Worm (Caenorhabditis elegans) whole organism, young adult: Measurements from ENCODE around the gene R08C7.11.

Experiments
- B0019.2 ChIP-seq: fragments of 200-800 bp; sonication (Bioruptor generic); conservative IDR thresholded peaks from 2 replicates; pipeline ENCODE4 v1.3.6; 2022; ENCODE audit warnings: missing genetic modification reagents, missing genetic modification characterization, missing compliant biosample characterization
- B0035.1 ChIP-seq: sonication (generic microtip); optimal IDR thresholded peaks from 2 replicates; lab custom pipeline; 2016; ENCODE audit warnings: missing genetic modification characterization, mild to moderate bottlenecking, missing compliant biosample characterization, missing genotype, missing genetic modification reagents
- B0261.1 ChIP-seq: sonication (generic microtip); optimal IDR thresholded peaks from 2 replicates; lab custom pipeline; 2016; ENCODE audit warnings: mild to moderate bottlenecking, missing genetic modification characterization, moderate library complexity, missing compliant biosample characterization
- B0336.3 ChIP-seq: fragments of 200-800 bp; sonication (Bioruptor generic); IDR thresholded peaks from 2 replicates; pipeline ENCODE4 v1.3.6; 2022; ENCODE audit warnings: missing genetic modification characterization, missing compliant biosample characterization
- F22D6.2 ChIP-seq: sonication (generic microtip); optimal IDR thresholded peaks from 2 replicates; lab custom pipeline; 2016; ENCODE audit warnings: mild to moderate bottlenecking, missing genetic modification characterization, missing compliant biosample characterization
- F37B4.10 ChIP-seq: fragments of 200-800 bp; sonication (Bioruptor generic); IDR thresholded peaks from 2 replicates; pipeline ENCODE4 v1.3.6; 2022; ENCODE audit warnings: missing genetic modification characterization, missing compliant biosample characterization
- F52B5.7 ChIP-seq: sonication (generic microtip); optimal IDR thresholded peaks from 2 replicates; lab custom pipeline; 2016; ENCODE audit warnings: mild to moderate bottlenecking, missing genetic modification characterization, missing compliant biosample characterization
- F57C9.4 ChIP-seq: sonication (generic microtip); optimal IDR thresholded peaks from 2 replicates; lab custom pipeline; 2017; ENCODE audit warnings: mild to moderate bottlenecking, missing genetic modification characterization, missing compliant biosample characterization
- K11D2.4 ChIP-seq: fragments of 200-800 bp; sonication (Bioruptor generic); IDR thresholded peaks from 2 replicates; pipeline ENCODE4 v1.3.6; 2022; ENCODE audit warnings: missing genetic modification reagents, missing genetic modification characterization, missing compliant biosample characterization
- Y53G8AR.9 ChIP-seq: fragments of 200-800 bp; sonication (Bioruptor generic); conservative IDR thresholded peaks from 2 replicates; pipeline ENCODE4 v1.3.6; 2022; ENCODE audit warnings: missing genetic modification reagents, missing genetic modification characterization, missing compliant biosample characterization
- Y56A3A.18 ChIP-seq: fragments of 200-800 bp; sonication (Bioruptor generic); IDR thresholded peaks from 2 replicates; pipeline ENCODE4 v1.3.6; 2022; ENCODE audit warnings: missing genetic modification reagents, missing genetic modification characterization, missing compliant biosample characterization
- Y67H2A.10 ChIP-seq: fragments of 200-800 bp; sonication (Bioruptor generic); conservative IDR thresholded peaks from 2 replicates; pipeline ENCODE4 v1.3.6; 2022; ENCODE audit warnings: missing genetic modification reagents, missing genetic modification characterization, missing compliant biosample characterization
- Y79H2A.3 ChIP-seq: fragments of 200-800 bp; sonication (Bioruptor generic); conservative IDR thresholded peaks from 2 replicates; pipeline ENCODE4 v1.3.6; 2022; ENCODE audit warnings: missing genetic modification reagents, missing genetic modification characterization, missing compliant biosample characterization
- Y95B8A.8 ChIP-seq: fragments of 200-800 bp; sonication (Bioruptor generic); IDR thresholded peaks from 2 replicates; pipeline ENCODE4 v1.3.6; 2022; ENCODE audit warnings: missing genetic modification reagents, missing genetic modification characterization, missing compliant biosample characterization
- aptf-3 ChIP-seq: fragments of 200-800 bp; sonication (Bioruptor generic); IDR thresholded peaks from 2 replicates; pipeline ENCODE4 v1.3.6; 2022; ENCODE audit warnings: missing genetic modification characterization, missing compliant biosample characterization
- atf-7 ChIP-seq: sonication (generic microtip); optimal IDR thresholded peaks from 2 replicates; lab custom pipeline; 2017; ENCODE audit warnings: mild to moderate bottlenecking, missing genetic modification characterization, missing compliant biosample characterization
- attf-3 ChIP-seq: fragments of 200-800 bp; sonication (Bioruptor generic); conservative IDR thresholded peaks from 2 replicates; pipeline ENCODE4 v1.3.6; 2022; ENCODE audit warnings: missing genetic modification reagents, missing genetic modification characterization, missing compliant biosample characterization
- attf-5 ChIP-seq: fragments of 200-800 bp; sonication (Bioruptor generic); optimal IDR thresholded peaks from 2 replicates; lab custom pipeline; 2018; ENCODE audit warnings: mild to moderate bottlenecking, missing genetic modification characterization, missing compliant biosample characterization
- cebp-2 ChIP-seq: fragments of 200-800 bp; sonication (Bioruptor generic); IDR thresholded peaks from 2 replicates; pipeline ENCODE4 v1.3.6; 2022; ENCODE audit warnings: missing genetic modification characterization, missing compliant biosample characterization
- ceh-40 ChIP-seq: fragments of 200-800 bp; sonication (Bioruptor generic); IDR thresholded peaks from 2 replicates; pipeline ENCODE4 v1.3.6; 2022; ENCODE audit warnings: missing genetic modification characterization, missing compliant biosample characterization
- chd-7 ChIP-seq: sonication (generic microtip); optimal IDR thresholded peaks from 2 replicates; lab custom pipeline; 2016; ENCODE audit warnings: mild to moderate bottlenecking, missing genetic modification characterization, moderate library complexity, missing compliant biosample characterization
- dox-1 ChIP-seq: fragments of 200-800 bp; sonication (Bioruptor generic); IDR thresholded peaks from 2 replicates; pipeline ENCODE4 v1.3.6; 2022; ENCODE audit warnings: missing genetic modification reagents, missing genetic modification characterization, missing compliant biosample characterization
- egrh-3 ChIP-seq: fragments of 200-800 bp; sonication (Bioruptor generic); IDR thresholded peaks from 2 replicates; pipeline ENCODE4 v1.3.6; 2022; ENCODE audit warnings: missing genetic modification reagents, missing genetic modification characterization, missing compliant biosample characterization
- ekl-4 ChIP-seq: fragments of 200-800 bp; sonication (Bioruptor generic); IDR thresholded peaks from 2 replicates; pipeline ENCODE4 v1.3.6; 2022; ENCODE audit warnings: missing genetic modification reagents, missing genetic modification characterization, missing compliant biosample characterization
- gei-17 ChIP-seq: fragments of 200-800 bp; sonication (Bioruptor generic); optimal IDR thresholded peaks from 2 replicates; lab custom pipeline; 2018; ENCODE audit warnings: mild to moderate bottlenecking, missing genetic modification characterization, missing compliant biosample characterization
- hlh-12 ChIP-seq: sonication (generic microtip); optimal IDR thresholded peaks from 2 replicates; lab custom pipeline; 2016; ENCODE audit warnings: missing genetic modification characterization, missing compliant biosample characterization
- hrde-1 ChIP-seq: sonication (generic microtip); optimal IDR thresholded peaks from 2 replicates; lab custom pipeline; 2016; ENCODE audit warnings: missing genetic modification characterization, mild to moderate bottlenecking, missing compliant biosample characterization, moderate library complexity, missing genotype, missing genetic modification reagents, borderline replicate concordance
- let-607 ChIP-seq, 2 experiments: fragments of 200-800 bp in 1 of 2; sonication (Bioruptor generic) in 1 of 2; sonication (generic microtip) in 1 of 2; optimal IDR thresholded peaks; 2 replicates each; lab custom pipeline; 2016 to 2018; ENCODE audit warnings: mild to moderate bottlenecking in 2 of 2, missing compliant biosample characterization in 2 of 2, missing genetic modification characterization in 2 of 2, moderate library complexity in 2 of 2, missing genotype in 1 of 2
- lin-26 ChIP-seq: fragments of 200-800 bp; sonication (Bioruptor generic); IDR thresholded peaks from 2 replicates; pipeline ENCODE4 v1.3.6; 2022; ENCODE audit warnings: missing genetic modification reagents, missing genetic modification characterization, missing compliant biosample characterization
- lsy-27 ChIP-seq: sonication (generic microtip); optimal IDR thresholded peaks from 2 replicates; lab custom pipeline; 2017; ENCODE audit warnings: missing genetic modification characterization, mild to moderate bottlenecking, missing compliant biosample characterization, antibody characterized with exemption, missing genotype, borderline replicate concordance; ENCODE audit not compliant: insufficient read depth
- madf-8 ChIP-seq: fragments of 200-800 bp; sonication (Bioruptor generic); conservative IDR thresholded peaks from 2 replicates; pipeline ENCODE4 v1.3.6; 2022; ENCODE audit warnings: missing genetic modification reagents, missing genetic modification characterization, missing compliant biosample characterization
- mes-4 ChIP-seq: sonication (generic microtip); optimal IDR thresholded peaks from 2 replicates; lab custom pipeline; 2016; ENCODE audit warnings: missing genotype, missing genetic modification characterization, missing compliant biosample characterization
- mxl-1 ChIP-seq: sonication (generic microtip); optimal IDR thresholded peaks from 2 replicates; lab custom pipeline; 2016; ENCODE audit warnings: missing genetic modification characterization, missing compliant biosample characterization
- nhr-90 ChIP-seq: sonication (generic microtip); optimal IDR thresholded peaks from 2 replicates; lab custom pipeline; 2016; ENCODE audit warnings: missing genotype, mild to moderate bottlenecking, missing genetic modification characterization, missing compliant biosample characterization
- pha-4 ChIP-seq: fragments of 150-350 bp; sonication (generic microtip); optimal IDR thresholded peaks from 2 replicates; lab custom pipeline; 2014; ENCODE audit warnings: missing biosample characterization, missing genetic modification reagents, missing genetic modification characterization
- rec-8 ChIP-seq, 2 experiments: sonication (generic microtip); optimal IDR thresholded peaks; 2 replicates each; lab custom pipeline; 2016; ENCODE audit warnings: mild to moderate bottlenecking in 2 of 2, missing genetic modification characterization in 2 of 2, missing genetic modification reagents in 2 of 2, missing genotype in 2 of 2, missing biosample characterization in 1 of 2, missing compliant biosample characterization in 1 of 2, moderate library complexity in 1 of 2
- repo-1 ChIP-seq: sonication (generic microtip); optimal IDR thresholded peaks from 2 replicates; lab custom pipeline; 2017; ENCODE audit warnings: mild to moderate bottlenecking, missing genetic modification characterization, missing compliant biosample characterization
- sdz-38 ChIP-seq: sonication (generic microtip); optimal IDR thresholded peaks from 2 replicates; lab custom pipeline; 2016; ENCODE audit warnings: missing genotype, missing genetic modification characterization, missing compliant biosample characterization
- snpc-1.3 ChIP-seq: sonication (generic microtip); optimal IDR thresholded peaks from 2 replicates; lab custom pipeline; 2017; ENCODE audit warnings: missing genetic modification characterization, mild to moderate bottlenecking, missing compliant biosample characterization, antibody characterized with exemption, moderate library complexity, missing genotype, missing genetic modification reagents; ENCODE audit not compliant: insufficient read depth
- snpc-3.4 ChIP-seq: sonication (generic microtip); optimal IDR thresholded peaks from 2 replicates; lab custom pipeline; 2017; ENCODE audit warnings: missing genetic modification characterization, mild to moderate bottlenecking, missing compliant biosample characterization, antibody characterized with exemption, moderate library complexity, missing genotype, missing genetic modification reagents
- snpc-4 ChIP-seq, 5 experiments: fragments of 150-350 bp in 1 of 5; sonication (generic microtip) in 4 of 5; optimal IDR thresholded peaks; 2 replicates each; lab custom pipeline; 2014 to 2018; ENCODE audit warnings: missing genetic modification characterization in 5 of 5, missing biosample characterization in 3 of 5, antibody characterized with exemption in 2 of 5, mild to moderate bottlenecking in 2 of 5, missing compliant biosample characterization in 2 of 5, missing genotype in 2 of 5, moderate library complexity in 2 of 5, missing genetic modification reagents in 1 of 5
- somi-1 ChIP-seq: fragments of 200-800 bp; sonication (Bioruptor generic); optimal IDR thresholded peaks from 2 replicates; lab custom pipeline; 2018; ENCODE audit warnings: mild to moderate bottlenecking, missing genetic modification characterization, missing compliant biosample characterization
- tbp1 ChIP-seq: fragments of 200-800 bp; sonication (Bioruptor generic); optimal IDR thresholded peaks from 2 replicates; lab custom pipeline; 2018; ENCODE audit warnings: mild to moderate bottlenecking, missing genetic modification characterization, missing compliant biosample characterization
- unc-62 ChIP-seq: fragments of 150-350 bp; optimal IDR thresholded peaks from 2 replicates; lab custom pipeline; 2014; ENCODE audit warnings: missing biosample characterization, missing genetic modification reagents, missing genetic modification characterization
- zfh-2 ChIP-seq: fragments of 200-800 bp; sonication (Bioruptor generic); conservative IDR thresholded peaks from 2 replicates; pipeline ENCODE4 v1.3.6; 2022; ENCODE audit warnings: missing genetic modification reagents, missing genetic modification characterization, missing compliant biosample characterization
- zim-3 ChIP-seq: sonication (generic microtip); optimal IDR thresholded peaks from 2 replicates; lab custom pipeline; 2017; ENCODE audit warnings: mild to moderate bottlenecking, missing genetic modification characterization, moderate library complexity, missing compliant biosample characterization
- ztf-28 ChIP-seq: fragments of 200-800 bp; sonication (Bioruptor generic); IDR thresholded peaks from 2 replicates; pipeline ENCODE4 v1.3.6; 2022; ENCODE audit warnings: missing genetic modification reagents, missing genetic modification characterization, missing compliant biosample characterization
- ztf-6 ChIP-seq: fragments of 200-800 bp; sonication (Bioruptor generic); IDR thresholded peaks from 2 replicates; pipeline ENCODE4 v1.3.6; 2022; ENCODE audit warnings: missing genetic modification reagents, missing genetic modification characterization, missing compliant biosample characterization

The R08C7.11 gene

DNA sequence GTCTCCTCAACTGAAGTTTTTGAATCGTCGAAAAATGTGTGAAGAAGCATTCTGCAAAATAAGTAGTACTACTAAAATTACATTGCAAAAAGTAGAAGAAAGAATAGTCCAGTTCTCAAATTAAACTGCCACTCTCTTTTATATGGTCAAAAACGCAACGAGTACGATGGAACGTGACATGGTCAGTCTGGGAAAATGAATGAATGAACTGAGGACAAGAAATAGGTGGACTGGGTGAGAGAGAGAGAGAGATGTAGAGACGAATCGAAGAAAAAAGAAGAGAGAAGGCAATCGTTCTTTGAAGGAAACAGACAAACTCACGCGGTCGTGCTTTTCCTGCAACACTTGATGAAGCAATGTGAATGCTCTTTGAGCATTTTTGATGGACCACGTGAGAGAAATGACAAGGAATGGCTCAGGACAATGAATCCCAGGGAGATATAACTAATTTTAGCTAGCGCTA lies 22.3 kb upstream of the R08C7.11 start, which contains the start of gene M01H9.3 (continued):
- TF ChIP-seq somi-1 (GFP tag; lab: Kevin White, UChicago), result peak; percentile 55
- TF ChIP-seq attf-5 (GFP tag; lab: Kevin White, UChicago), result peak; percentile 55
- no peak for TF ChIP-seq lsy-27
- no peak for TF ChIP-seq Y79H2A.3 (GFP tag; lab: Robert Waterston, UW)
- no peak for TF ChIP-seq attf-3 (GFP tag; lab: Robert Waterston, UW)
- no peak for TF ChIP-seq unc-62 (GFP tag; lab: Kevin White, UChicago)
- peak; percentile 18 for TF ChIP-seq chd-7
- no peak for TF ChIP-seq F22D6.2 (tag; lab: Kevin White, UChicago)
- TF ChIP-seq madf-8, result no peak
- 0 out of 2 replicates have a peak, but pooled peaks have one; percentile 40 for TF ChIP-seq lin-26 (GFP tag; lab: Robert Waterston, UW)
- TF ChIP-seq F37B4.10, result no peak
- no peak for TF ChIP-seq nhr-90 (tag; lab: Kevin White, UChicago)
- no peak for TF ChIP-seq aptf-3 (GFP tag; lab: Robert Waterston, UW)
- no peak for TF ChIP-seq sdz-38 (tag; lab: Kevin White, UChicago)
- peak; percentile 15; the same call in 1 of the 2 replicates for TF ChIP-seq B0336.3 (GFP tag; lab: Robert Waterston, UW)
- no peak for TF ChIP-seq Y95B8A.8 (GFP tag; lab: Robert Waterston, UW)
- no peak for TF ChIP-seq hrde-1 (tag; lab: Kevin White, UChicago)
- no peak for TF ChIP-seq pha-4
- TF ChIP-seq Y53G8AR.9, result no peak
- no peak for TF ChIP-seq atf-7
- no peak for TF ChIP-seq rec-8 (tag; optimal IDR thresholded peaks at IDR 0.05; lab: Kevin White, UChicago)
- TF ChIP-seq snpc-1.3 (tag; lab: Kevin White, UChicago), result no peak
- peak; percentile 15 for TF ChIP-seq tbp1 (GFP tag; lab: Kevin White, UChicago)
- no peak for TF ChIP-seq repo-1 (tag; lab: Kevin White, UChicago)
- TF ChIP-seq F52B5.7 (tag; lab: Kevin White, UChicago), result no peak
- TF ChIP-seq let-607 (tag; optimal IDR thresholded peaks at IDR 0.05; lab: Kevin White, UChicago), result no peak
- no peak for TF ChIP-seq ztf-28 (GFP tag; lab: Robert Waterston, UW)
- no peak for TF ChIP-seq hlh-12
- TF ChIP-seq zfh-2 (GFP tag; lab: Robert Waterston, UW), result no peak
- TF ChIP-seq Y67H2A.10 (GFP tag; lab: Robert Waterston, UW), result no peak
- TF ChIP-seq cebp-2 (GFP tag; lab: Robert Waterston, UW), result no peak
- TF ChIP-seq Y56A3A.18 (GFP tag; lab: Robert Waterston, UW), result no peak
- no peak; the same call in 1 of the 2 replicates for TF ChIP-seq dox-1 (GFP tag; lab: Robert Waterston, UW)
- no peak for TF ChIP-seq F57C9.4
- TF ChIP-seq ekl-4 (GFP tag; lab: Robert Waterston, UW), result no peak
- no peak for TF ChIP-seq mxl-1
- TF ChIP-seq gei-17 (GFP tag; lab: Kevin White, UChicago), result no peak
- TF ChIP-seq snpc-4 (GFP tag; optimal IDR thresholded peaks at IDR 0.05; lab: Kevin White, UChicago), result no peak
- no peak for TF ChIP-seq snpc-4 (tag; optimal IDR thresholded peaks at IDR 0.05; lab: Kevin White, UChicago)
- no peak for TF ChIP-seq snpc-3.4
- TF ChIP-seq mes-4 (tag; lab: Kevin White, UChicago), result no peak
- no peak for TF ChIP-seq ceh-40 (GFP tag; lab: Robert Waterston, UW)
- no peak for TF ChIP-seq egrh-3
- no peak for TF ChIP-seq B0035.1 (tag; lab: Kevin White, UChicago)
- no peak for TF ChIP-seq zim-3 (tag; lab: Kevin White, UChicago)
- no peak for TF ChIP-seq B0261.1 (tag; lab: Kevin White, UChicago)
- TF ChIP-seq K11D2.4 (GFP tag; lab: Robert Waterston, UW), result peak; percentile 59
- no peak for TF ChIP-seq ztf-6
- TF ChIP-seq B0019.2 (GFP tag; lab: Robert Waterston, UW), result no peak
